Worm (Caenorhabditis elegans) whole organism, young adult: ENCODE data around the gene rab-3.

Experiments used
- F49E8.2 ChIP-seq: sonication (generic microtip); optimal IDR thresholded peaks from 3 replicates; lab custom pipeline; 2017; ENCODE audit warnings: missing genetic modification characterization, mild to moderate bottlenecking, missing compliant biosample characterization, antibody characterized with exemption, moderate library complexity; ENCODE audit not compliant: insufficient read depth
- Y53G8AR.9 ChIP-seq: fragments of 200-800 bp; sonication (Bioruptor generic); conservative IDR thresholded peaks from 2 replicates; pipeline ENCODE4 v1.3.6; 2022; ENCODE audit warnings: missing genetic modification reagents, missing genetic modification characterization, missing compliant biosample characterization
- ceh-91 ChIP-seq: fragments of 200-800 bp; sonication (Bioruptor generic); IDR thresholded peaks from 2 replicates; pipeline ENCODE4 v1.3.6; 2022; ENCODE audit warnings: missing genetic modification reagents, missing genetic modification characterization, missing compliant biosample characterization
- egl-44 ChIP-seq: fragments of 200-800 bp; sonication (Bioruptor generic); IDR thresholded peaks from 2 replicates; pipeline ENCODE4 v1.3.6; 2022; ENCODE audit warnings: missing genetic modification reagents, missing genetic modification characterization, missing compliant biosample characterization
- pha-4 ChIP-seq: fragments of 150-350 bp; sonication (generic microtip); optimal IDR thresholded peaks from 2 replicates; lab custom pipeline; 2014; ENCODE audit warnings: missing biosample characterization, missing genetic modification reagents, missing genetic modification characterization

ce11 chrII:5717831-5718230 lies 9.8 kb downstream of the rab-3 start, which contains the start of gene zipt-3:
- TF ChIP-seq pha-4: no peak
- no peak for TF ChIP-seq F49E8.2
- no peak for TF ChIP-seq egl-44 (GFP tag; lab: Robert Waterston, UW)
- TF ChIP-seq Y53G8AR.9 (GFP tag; lab: Robert Waterston, UW): no peak
- TF ChIP-seq ceh-91 (GFP tag; lab: Robert Waterston, UW): no peak
